Fruit fly (Drosophila melanogaster): ENCODE data around the gene tal-2A.

DNA sequence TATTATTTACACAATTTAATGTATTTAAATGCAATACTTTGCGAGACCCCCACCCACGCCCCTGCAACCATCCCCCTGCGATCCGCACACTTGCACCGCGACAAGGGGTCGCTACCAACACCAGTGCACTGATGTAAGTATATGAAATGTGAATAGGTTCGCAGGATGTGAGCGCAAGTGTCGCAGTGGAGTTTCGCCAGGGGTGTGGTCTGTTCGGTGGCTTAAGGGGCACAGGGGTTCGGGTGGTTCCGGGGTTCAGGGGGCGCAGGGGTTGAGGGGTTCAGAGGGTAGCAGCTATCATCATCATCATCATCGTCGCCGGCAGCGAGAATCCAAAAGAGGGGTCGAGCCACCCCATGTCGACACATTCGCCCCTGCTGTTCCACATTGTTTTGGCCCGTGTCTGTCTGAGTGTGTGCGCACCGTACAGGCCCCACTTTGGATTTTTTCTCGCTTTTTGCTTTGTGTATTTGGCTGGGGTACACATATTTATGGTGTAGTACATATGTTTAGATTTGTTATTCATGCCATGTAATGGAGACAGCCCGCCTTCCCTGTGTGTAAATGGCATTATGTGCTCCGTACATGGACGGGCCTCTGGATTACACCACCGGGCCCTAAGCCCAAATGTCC is 7.8 kb upstream of the tal-2A start:
- TF ChIP-seq BEAF-32 (GFP tag; optimal IDR thresholded peaks at IDR 0.05): no peak
- no peak for TF ChIP-seq CG12104 (GFP tag; optimal IDR thresholded peaks at IDR 0.05)
- TF ChIP-seq Side (GFP tag; optimal IDR thresholded peaks at IDR 0.05): no peak
- TF ChIP-seq Spps (tag; optimal IDR thresholded peaks at IDR 0.05): no peak
- TF ChIP-seq wdn (GFP tag; IDR thresholded peaks at IDR 0.05): no peak
- no peak; the same call in 2 of the 3 replicates for TF ChIP-seq CG34224 (GFP tag; IDR thresholded peaks at IDR 0.05; ENCODE audit: partially characterized antibody)
- no peak for TF ChIP-seq vvl (GFP tag; IDR thresholded peaks at IDR 0.05)
- no peak for TF ChIP-seq CG3838 (GFP tag; optimal IDR thresholded peaks at IDR 0.05)

All from whole organism, embryonic.